Fruit fly (Drosophila melanogaster) whole organism, embryonic: ENCODE data around the gene fzo.
A peak's percentile ranks its signal among the peaks of the same experiment; 100 is the strongest.

Experiments used
- ATbp ChIP-seq: fragments of 200-800 bp; sonication (Bioruptor generic); optimal IDR thresholded peaks from 2 replicates; lab custom pipeline; 2017; ENCODE audit warnings: missing biosample characterization, mild to moderate bottlenecking, missing genetic modification characterization, missing genetic modification reagents
- Atf6 ChIP-seq: fragments of 200-800 bp; sonication (Bioruptor generic); IDR thresholded peaks from 2 replicates; pipeline ENCODE4 v1.3.6; 2022; ENCODE audit warnings: missing biosample characterization, missing genetic modification characterization
- CG10274 ChIP-seq: fragments of 200-800 bp; sonication (Bioruptor generic); optimal IDR thresholded peaks from 3 replicates; lab custom pipeline; 2017; ENCODE audit warnings: missing biosample characterization, mild to moderate bottlenecking, missing genetic modification characterization
- CG11093 ChIP-seq: fragments of 200-800 bp; sonication (Bioruptor generic); IDR thresholded peaks from 3 replicates; pipeline ENCODE4 v1.3.6; 2022; ENCODE audit warnings: missing biosample characterization, missing genetic modification characterization
- CG11247 ChIP-seq: fragments of 200-800 bp; sonication (Bioruptor generic); IDR thresholded peaks from 2 replicates; pipeline ENCODE4 v1.3.6; 2022; ENCODE audit warnings: missing biosample characterization, missing genetic modification characterization
- CG12236 ChIP-seq: fragments of 200-800 bp; sonication (Bioruptor generic); optimal IDR thresholded peaks from 2 replicates; lab custom pipeline; 2016; ENCODE audit warnings: missing biosample characterization, missing genetic modification characterization
- CG13287 ChIP-seq: fragments of 200-800 bp; sonication (Bioruptor generic); IDR thresholded peaks from 2 replicates; pipeline ENCODE4 v1.3.6; 2022; ENCODE audit warnings: missing biosample characterization, missing genetic modification characterization; ENCODE audit not compliant: partially characterized antibody
- CG15514 ChIP-seq: fragments of 200-800 bp; sonication (Bioruptor generic); optimal IDR thresholded peaks from 3 replicates; lab custom pipeline; 2017; ENCODE audit warnings: missing biosample characterization, missing genetic modification characterization, mild to moderate bottlenecking, moderate library complexity, missing genetic modification reagents
- CG17802 ChIP-seq: fragments of 200-800 bp; sonication (Bioruptor generic); optimal IDR thresholded peaks from 2 replicates; lab custom pipeline; 2018; ENCODE audit warnings: missing biosample characterization, mild to moderate bottlenecking, missing genetic modification characterization, moderate library complexity
- CG1832 ChIP-seq: fragments of 200-800 bp; sonication (Bioruptor generic); optimal IDR thresholded peaks from 2 replicates; lab custom pipeline; 2017; ENCODE audit warnings: missing biosample characterization, mild to moderate bottlenecking, missing genetic modification characterization, inconsistent platforms
- CG2116 ChIP-seq: fragments of 200-800 bp; sonication (Bioruptor generic); optimal IDR thresholded peaks from 3 replicates; lab custom pipeline; 2018; ENCODE audit warnings: missing biosample characterization, mild to moderate bottlenecking, missing genetic modification characterization
- CG30020 ChIP-seq: fragments of 200-800 bp; optimal IDR thresholded peaks from 2 replicates; lab custom pipeline; 2019; ENCODE audit warnings: missing biosample characterization, mild to moderate bottlenecking, missing genetic modification characterization, moderate library complexity
- CG31388 ChIP-seq: fragments of 200-800 bp; sonication (Bioruptor generic); optimal IDR thresholded peaks from 2 replicates; lab custom pipeline; 2016; ENCODE audit warnings: missing biosample characterization, missing genetic modification characterization
- CG3838 ChIP-seq: fragments of 200-800 bp; sonication (Bioruptor generic); optimal IDR thresholded peaks from 3 replicates; lab custom pipeline; 2016; ENCODE audit warnings: missing biosample characterization, missing genetic modification characterization
- CG4820 ChIP-seq: fragments of 200-800 bp; sonication (Bioruptor generic); optimal IDR thresholded peaks from 3 replicates; lab custom pipeline; 2016; ENCODE audit warnings: missing biosample characterization, missing genetic modification characterization
- CG4854 ChIP-seq: fragments of 200-800 bp; sonication (Bioruptor generic); optimal IDR thresholded peaks from 2 replicates; lab custom pipeline; 2016; ENCODE audit warnings: missing biosample characterization, missing genetic modification characterization, inconsistent platforms
- CG6175 ChIP-seq: fragments of 200-800 bp; sonication (Bioruptor generic); IDR thresholded peaks from 3 replicates; pipeline ENCODE4 v1.3.6; 2022; ENCODE audit warnings: missing biosample characterization, missing genetic modification characterization
- CG6689 ChIP-seq: fragments of 200-800 bp; sonication (Bioruptor generic); IDR thresholded peaks from 2 replicates; pipeline ENCODE4 v1.3.6; 2022; ENCODE audit warnings: missing biosample characterization, missing genetic modification characterization
- CG8290 ChIP-seq, 3 experiments: fragments of 200-800 bp; sonication (Bioruptor generic); optimal IDR thresholded peaks; 2 replicates each; lab custom pipeline; 2016 to 2019; ENCODE audit warnings: missing biosample characterization in 3 of 3, missing genetic modification characterization in 3 of 3, mild to moderate bottlenecking in 2 of 3, moderate library complexity in 1 of 3
- CoRest ChIP-seq: fragments of 200-800 bp; sonication (Bioruptor generic); optimal IDR thresholded peaks from 3 replicates; lab custom pipeline; 2018; ENCODE audit warnings: missing biosample characterization, mild to moderate bottlenecking, missing genetic modification characterization, moderate library complexity
- Dp ChIP-seq: fragments of 200-800 bp; sonication (Bioruptor generic); optimal IDR thresholded peaks from 2 replicates; lab custom pipeline; 2018; ENCODE audit warnings: missing biosample characterization, mild to moderate bottlenecking, missing genetic modification characterization, moderate library complexity
- GATAe ChIP-seq: fragments of 200-800 bp; sonication (Bioruptor generic); conservative IDR thresholded peaks from 2 replicates; pipeline ENCODE4 v1.3.6; 2022; ENCODE audit warnings: missing biosample characterization, missing genetic modification characterization
- H15 ChIP-seq: fragments of 200-800 bp; sonication (Bioruptor generic); IDR thresholded peaks from 3 replicates; pipeline ENCODE4 v1.3.6; 2022; ENCODE audit warnings: missing biosample characterization, missing genetic modification characterization
- HLHmδ ChIP-seq: fragments of 200-800 bp; sonication (Bioruptor generic); optimal IDR thresholded peaks from 2 replicates; lab custom pipeline; 2018; ENCODE audit warnings: missing biosample characterization, mild to moderate bottlenecking, missing genetic modification characterization, moderate library complexity
- MBD-R2 ChIP-seq: fragments of 200-800 bp; sonication (Bioruptor generic); IDR thresholded peaks from 2 replicates; pipeline ENCODE4 v1.3.6; 2022; ENCODE audit warnings: missing biosample characterization, missing genetic modification characterization
- NK7.1 ChIP-seq: fragments of 200-800 bp; sonication (Bioruptor generic); optimal IDR thresholded peaks from 3 replicates; lab custom pipeline; 2016; ENCODE audit warnings: missing biosample characterization, missing genetic modification characterization
- Sin3A ChIP-seq: fragments of >200 bp; optimal IDR thresholded peaks from 2 replicates; lab custom pipeline; 2018
- Ssrp ChIP-seq: fragments of 200-800 bp; sonication (Bioruptor generic); optimal IDR thresholded peaks from 2 replicates; lab custom pipeline; 2018; ENCODE audit warnings: missing biosample characterization, mild to moderate bottlenecking, missing genetic modification characterization, moderate library complexity
- ac ChIP-seq: fragments of 200-800 bp; sonication (Bioruptor generic); optimal IDR thresholded peaks from 3 replicates; lab custom pipeline; 2017; ENCODE audit warnings: missing biosample characterization, mild to moderate bottlenecking, missing genetic modification characterization
- aop ChIP-seq: fragments of 200-800 bp; sonication (Bioruptor generic); IDR thresholded peaks from 2 replicates; pipeline ENCODE4 v1.3.6; 2022; ENCODE audit warnings: missing biosample characterization, missing genetic modification characterization
- bcd ChIP-seq: fragments of 200-800 bp; sonication (Bioruptor generic); optimal IDR thresholded peaks from 2 replicates; lab custom pipeline; 2017; ENCODE audit warnings: missing biosample characterization, mild to moderate bottlenecking, missing genetic modification characterization
- da ChIP-seq: fragments of 200-800 bp; sonication (Bioruptor generic); optimal IDR thresholded peaks from 2 replicates; lab custom pipeline; 2016; ENCODE audit warnings: missing biosample characterization, missing genetic modification characterization
- fd3F ChIP-seq: fragments of 200-800 bp; sonication (Bioruptor generic); optimal IDR thresholded peaks from 2 replicates; lab custom pipeline; 2018; ENCODE audit warnings: missing biosample characterization, mild to moderate bottlenecking, missing genetic modification characterization, moderate library complexity
- fd64A ChIP-seq: fragments of 200-800 bp; sonication (Bioruptor generic); optimal IDR thresholded peaks from 3 replicates; lab custom pipeline; 2018; ENCODE audit warnings: missing biosample characterization, mild to moderate bottlenecking, missing genetic modification characterization
- fru ChIP-seq: fragments of >200 bp; optimal IDR thresholded peaks from 2 replicates; lab custom pipeline; 2017
- gsb-n ChIP-seq: fragments of 200-800 bp; sonication (Bioruptor generic); optimal IDR thresholded peaks from 3 replicates; lab custom pipeline; 2018; ENCODE audit warnings: missing biosample characterization, mild to moderate bottlenecking, missing genetic modification characterization
- lov ChIP-seq, 2 experiments: fragments of 200-800 bp in 1 of 2; fragments of >200 bp in 1 of 2; sonication (Bioruptor generic) in 1 of 2; IDR thresholded peaks in 1 of 2; optimal IDR thresholded peaks in 1 of 2; 2 replicates in 1 of 2; 3 replicates in 1 of 2; pipeline versions ENCODE4 v1.3.6 to Lab custom; 2017 to 2022; ENCODE audit warnings: missing biosample characterization in 1 of 2, missing genetic modification characterization in 1 of 2
- mld ChIP-seq: fragments of 200-800 bp; sonication (Bioruptor generic); IDR thresholded peaks from 3 replicates; pipeline ENCODE4 v1.3.6; 2022; ENCODE audit warnings: missing biosample characterization, missing genetic modification characterization; ENCODE audit not compliant: partially characterized antibody
- oc ChIP-seq: fragments of 200-800 bp; sonication (Bioruptor generic); optimal IDR thresholded peaks from 2 replicates; lab custom pipeline; 2018; ENCODE audit warnings: missing biosample characterization, mild to moderate bottlenecking, missing genetic modification characterization, moderate library complexity
- psq ChIP-seq: fragments of 200-800 bp; sonication (Bioruptor generic); optimal IDR thresholded peaks from 2 replicates; lab custom pipeline; 2017; ENCODE audit warnings: missing biosample characterization, missing genetic modification characterization
- sens ChIP-seq: fragments of 200-800 bp; sonication (Bioruptor generic); peaks from one replicate; lab custom pipeline; 2016; ENCODE audit warnings: missing biosample characterization, missing genetic modification characterization
- sens-2 ChIP-seq: fragments of 200-800 bp; sonication (Bioruptor generic); IDR thresholded peaks from 2 replicates; pipeline ENCODE4 v1.3.6; 2022; ENCODE audit warnings: missing biosample characterization, missing genetic modification characterization
- sisA ChIP-seq: fragments of 200-800 bp; sonication (Bioruptor generic); IDR thresholded peaks from 2 replicates; pipeline ENCODE4 v1.3.6; 2022; ENCODE audit warnings: missing biosample characterization, missing genetic modification characterization
- sna ChIP-seq: fragments of 200-800 bp; sonication (Bioruptor generic); IDR thresholded peaks from 2 replicates; pipeline ENCODE4 v1.3.6; 2022; ENCODE audit warnings: missing biosample characterization, missing genetic modification characterization; ENCODE audit not compliant: partially characterized antibody
- trh ChIP-seq: fragments of 200-800 bp; sonication (Bioruptor generic); optimal IDR thresholded peaks from 2 replicates; lab custom pipeline; 2016; ENCODE audit warnings: missing biosample characterization, missing genetic modification characterization
- unpg ChIP-seq: fragments of 200-800 bp; sonication (Bioruptor generic); optimal IDR thresholded peaks from 3 replicates; lab custom pipeline; 2018; ENCODE audit warnings: missing biosample characterization, mild to moderate bottlenecking, missing genetic modification characterization, moderate library complexity
- vfl ChIP-seq: fragments of 200-800 bp; sonication (Bioruptor generic); optimal IDR thresholded peaks from 2 replicates; lab custom pipeline; 2016; ENCODE audit warnings: missing biosample characterization, missing genetic modification characterization
- wek ChIP-seq: fragments of 200-800 bp; sonication (Bioruptor generic); optimal IDR thresholded peaks from 3 replicates; lab custom pipeline; 2018; ENCODE audit warnings: missing biosample characterization, mild to moderate bottlenecking, missing genetic modification characterization, moderate library complexity
- z ChIP-seq: fragments of 200-800 bp; sonication (Bioruptor generic); IDR thresholded peaks from 3 replicates; pipeline ENCODE4 v1.3.6; 2022; ENCODE audit warnings: missing biosample characterization, missing genetic modification characterization
- zf30C ChIP-seq: fragments of 200-800 bp; sonication (Bioruptor generic); optimal IDR thresholded peaks from 3 replicates; lab custom pipeline; 2018; ENCODE audit warnings: missing biosample characterization, mild to moderate bottlenecking, missing genetic modification characterization

Gene fzo

DNA sequence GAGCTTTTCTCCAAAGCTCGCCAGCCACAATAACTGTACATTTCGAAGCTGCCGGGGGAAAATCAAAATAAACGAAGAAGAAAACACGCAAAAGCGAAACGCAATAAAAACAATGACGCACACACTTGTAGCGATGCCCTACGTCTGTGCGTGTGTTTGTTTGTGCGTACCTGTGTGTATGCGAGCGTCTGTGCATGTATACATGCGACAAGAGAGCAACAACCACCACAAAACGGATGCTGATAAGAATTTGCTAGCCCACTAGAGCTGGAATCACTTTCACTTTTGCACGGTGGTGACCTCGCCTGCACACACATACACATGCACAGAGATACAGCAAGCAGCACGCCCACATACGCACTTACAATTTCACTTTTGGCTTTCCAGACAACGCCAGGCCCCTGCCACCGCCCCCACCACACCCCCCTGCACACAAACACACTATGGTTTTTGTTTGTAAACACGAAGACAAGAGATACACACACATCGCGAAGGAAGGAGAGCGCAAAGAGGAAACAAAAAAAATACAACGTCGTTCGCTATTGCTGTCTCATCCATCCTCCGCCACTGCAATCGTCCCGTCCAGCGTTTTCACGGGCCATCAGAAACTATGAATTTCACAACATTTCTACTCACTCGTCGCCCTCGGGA, 46.8 kb downstream of the fzo start:
- TF ChIP-seq sisA (no peak), CG11247 (GFP tag; lab: Robert Waterston, UW) (no peak), CG15514 (GFP tag; lab: Kevin White, UChicago) (peak; percentile 14), CG13287 (peak; percentile 6; the same call in 1 of the 2 replicates), CG4854 (no peak), CG10274 (GFP tag; lab: Kevin White, UChicago) (peak; percentile 49), fru (lab: Kevin White, UChicago) (no peak), sens-2 (GFP tag; lab: Robert Waterston, UW) (no peak), mld (no peak), ac (GFP tag; lab: Kevin White, UChicago) (no peak), CG4820 (no peak), Dp (no peak), Atf6 (GFP tag; lab: Robert Waterston, UW) (no peak), vfl (no peak), Sin3A (no peak), CG31388 (GFP tag; lab: Kevin White, UChicago) (no peak), oc (tag; lab: Kevin White, UChicago) (peak; percentile 4), unpg (GFP tag; lab: Kevin White, UChicago) (no peak), CG12236 (GFP tag; lab: Kevin White, UChicago) (no peak), CG6175 (GFP tag; lab: Robert Waterston, UW) (no peak), Ssrp (no peak), CG17802 (no peak), CG8290 (GFP tag; optimal IDR thresholded peaks at IDR 0.05; lab: Kevin White, UChicago) (no peak), CG8290 (tag; optimal IDR thresholded peaks at IDR 0.05; lab: Kevin White, UChicago) (peak; percentile 8 to 24), CG6689 (GFP tag; lab: Robert Waterston, UW) (0 out of 2 replicates have a peak, but pooled peaks have one; percentile 25), sens (peak; percentile 54), H15 (GFP tag; lab: Robert Waterston, UW) (no peak), z (no peak), ATbp (peak; percentile 54), sna (GFP tag; lab: Robert Waterston, UW) (no peak), trh (GFP tag; lab: Kevin White, UChicago) (no peak), wek (GFP tag; lab: Kevin White, UChicago) (no peak), CG11093 (GFP tag; lab: Robert Waterston, UW) (no peak), CG2116 (no peak), CG30020 (tag; lab: Kevin White, UChicago) (no peak), fd3F (GFP tag; lab: Kevin White, UChicago) (no peak), CoRest (tag; lab: Kevin White, UChicago) (no peak), gsb-n (tag; lab: Kevin White, UChicago) (peak; percentile 0), bcd (GFP tag; lab: Kevin White, UChicago) (no peak), MBD-R2 (GFP tag; lab: Robert Waterston, UW) (0 out of 2 replicates have a peak, but pooled peaks have one; percentile 12), CG1832 (peak; percentile 59), psq (GFP tag; lab: Kevin White, UChicago) (peak; percentile 98), lov (optimal IDR thresholded peaks at IDR 0.05; lab: Kevin White, UChicago) (no peak), lov (GFP tag; IDR thresholded peaks at IDR 0.05; lab: Robert Waterston, UW) (no peak), GATAe (GFP tag; lab: Robert Waterston, UW) (no peak), HLHmδ (GFP tag; lab: Kevin White, UChicago) (peak; percentile 45), zf30C (GFP tag; lab: Kevin White, UChicago) (no peak), NK7.1 (no peak), da (GFP tag; lab: Kevin White, UChicago) (no peak), fd64A (GFP tag; lab: Kevin White, UChicago) (peak; percentile 44), CG3838 (no peak), aop (GFP tag; lab: Robert Waterston, UW) (no peak)
